Fruit fly (Drosophila melanogaster) whole organism, embryonic: ENCODE data around the gene CG33158.

Source experiments
- Bdp1 ChIP-seq: fragments of 200-800 bp; sonication (Bioruptor generic); optimal IDR thresholded peaks from 3 replicates; lab custom pipeline; 2016; ENCODE audit warnings: missing biosample characterization, missing genetic modification characterization
- CG10209 ChIP-seq: fragments of 200-800 bp; sonication (Bioruptor generic); optimal IDR thresholded peaks from 3 replicates; lab custom pipeline; 2017; ENCODE audit warnings: missing biosample characterization, mild to moderate bottlenecking, missing genetic modification characterization, missing genetic modification reagents
- CG12104 ChIP-seq: fragments of 200-800 bp; sonication (Bioruptor generic); optimal IDR thresholded peaks from 3 replicates; lab custom pipeline; 2016; ENCODE audit warnings: missing biosample characterization, missing genetic modification characterization
- CG12659 ChIP-seq: fragments of 200-800 bp; sonication (Bioruptor generic); optimal IDR thresholded peaks from 3 replicates; lab custom pipeline; 2017; ENCODE audit warnings: mild to moderate bottlenecking, missing biosample characterization, missing genetic modification reagents, missing genetic modification characterization
- CG12942 ChIP-seq: fragments of 200-800 bp; sonication (Bioruptor generic); optimal IDR thresholded peaks from 3 replicates; lab custom pipeline; 2016; ENCODE audit warnings: missing biosample characterization, missing genetic modification characterization
- CG15269 ChIP-seq: fragments of 200-800 bp; sonication (Bioruptor generic); optimal IDR thresholded peaks from 2 replicates; lab custom pipeline; 2018; ENCODE audit warnings: missing biosample characterization, mild to moderate bottlenecking, missing genetic modification characterization, moderate library complexity
- CG15601 ChIP-seq: fragments of 200-800 bp; sonication (Bioruptor generic); optimal IDR thresholded peaks from 3 replicates; lab custom pipeline; 2019; ENCODE audit warnings: missing biosample characterization, mild to moderate bottlenecking, missing genetic modification characterization, moderate library complexity
- CG15696 ChIP-seq: fragments of 200-800 bp; sonication (Bioruptor generic); optimal IDR thresholded peaks from 2 replicates; lab custom pipeline; 2019; ENCODE audit warnings: missing biosample characterization, mild to moderate bottlenecking, missing genetic modification characterization, moderate library complexity
- CG18764 ChIP-seq: fragments of 200-800 bp; sonication (Bioruptor generic); optimal IDR thresholded peaks from 3 replicates; lab custom pipeline; 2016; ENCODE audit warnings: missing biosample characterization, missing genetic modification characterization
- CG32532 ChIP-seq: fragments of 200-800 bp; sonication (Bioruptor generic); IDR thresholded peaks from 2 replicates; pipeline ENCODE4 v1.3.6; 2022; ENCODE audit warnings: missing biosample characterization, missing genetic modification characterization
- CG32772 ChIP-seq: fragments of 200-800 bp; sonication (Bioruptor generic); IDR thresholded peaks from 2 replicates; pipeline ENCODE4 v1.3.6; 2022; ENCODE audit warnings: missing biosample characterization, missing genetic modification characterization
- CG34422 ChIP-seq: fragments of 200-800 bp; sonication (Bioruptor generic); IDR thresholded peaks from 3 replicates; pipeline ENCODE4 v1.3.6; 2022; ENCODE audit warnings: missing biosample characterization, missing genetic modification characterization
- CG43689 ChIP-seq: fragments of 200-800 bp; sonication (Bioruptor generic); IDR thresholded peaks from 2 replicates; pipeline ENCODE4 v1.3.6; 2022; ENCODE audit warnings: missing biosample characterization, missing genetic modification characterization
- CG5953 ChIP-seq: fragments of 200-800 bp; sonication (Bioruptor generic); IDR thresholded peaks from 2 replicates; pipeline ENCODE4 v1.3.6; 2022; ENCODE audit warnings: missing biosample characterization, missing genetic modification characterization
- CG6791 ChIP-seq: fragments of 200-800 bp; sonication (Bioruptor generic); IDR thresholded peaks from 3 replicates; pipeline ENCODE4 v1.3.6; 2022; ENCODE audit warnings: missing biosample characterization, missing genetic modification characterization; ENCODE audit not compliant: partially characterized antibody
- CG6813 ChIP-seq: fragments of 200-800 bp; sonication (Bioruptor generic); optimal IDR thresholded peaks from 2 replicates; lab custom pipeline; 2017; ENCODE audit warnings: missing biosample characterization, missing genetic modification characterization, mild to moderate bottlenecking, moderate library complexity, missing genetic modification reagents
- CG9817 ChIP-seq: fragments of 200-800 bp; sonication (Bioruptor generic); optimal IDR thresholded peaks from 2 replicates; lab custom pipeline; 2018; ENCODE audit warnings: missing biosample characterization, mild to moderate bottlenecking, missing genetic modification characterization, moderate library complexity
- Eip74EF ChIP-seq, 2 experiments: fragments of 200-800 bp in 1 of 2; fragments of >200 bp in 1 of 2; sonication (Bioruptor generic) in 1 of 2; optimal IDR thresholded peaks; 2 replicates each; lab custom pipeline; 2017 to 2019; ENCODE audit warnings: missing biosample characterization in 2 of 2, missing genetic modification characterization in 2 of 2, mild to moderate bottlenecking in 1 of 2, moderate library complexity in 1 of 2
- Fer3 ChIP-seq: fragments of 200-800 bp; sonication (Bioruptor generic); optimal IDR thresholded peaks from 2 replicates; lab custom pipeline; 2018; ENCODE audit warnings: missing biosample characterization, mild to moderate bottlenecking, missing genetic modification characterization, moderate library complexity
- HLH4C ChIP-seq: fragments of 200-800 bp; sonication (Bioruptor generic); IDR thresholded peaks from 3 replicates; pipeline ENCODE4 v1.3.6; 2022; ENCODE audit warnings: missing biosample characterization, missing genetic modification characterization; ENCODE audit not compliant: partially characterized antibody
- Hmx ChIP-seq: fragments of 200-800 bp; sonication (Bioruptor generic); optimal IDR thresholded peaks from 2 replicates; lab custom pipeline; 2016; ENCODE audit warnings: missing biosample characterization, missing genetic modification characterization
- Optix ChIP-seq: fragments of 200-800 bp; sonication (Bioruptor generic); IDR thresholded peaks from 3 replicates; pipeline ENCODE4 v1.3.6; 2022; ENCODE audit warnings: missing biosample characterization, missing genetic modification characterization
- Pdp1 ChIP-seq, 2 experiments: fragments of 200-800 bp; sonication (Bioruptor generic); optimal IDR thresholded peaks; 3 replicates each; lab custom pipeline; 2016; ENCODE audit warnings: missing biosample characterization in 2 of 2, missing genetic modification characterization in 2 of 2, mild to moderate bottlenecking in 1 of 2, moderate library complexity in 1 of 2
- Sry-β ChIP-seq: fragments of 200-800 bp; sonication (Bioruptor generic); optimal IDR thresholded peaks from 2 replicates; lab custom pipeline; 2018; ENCODE audit warnings: missing biosample characterization, mild to moderate bottlenecking, missing genetic modification characterization, moderate library complexity
- ap ChIP-seq: fragments of 200-800 bp; sonication (Bioruptor generic); IDR thresholded peaks from 2 replicates; pipeline ENCODE4 v1.3.6; 2022; ENCODE audit warnings: missing biosample characterization, missing genetic modification characterization
- ato ChIP-seq: fragments of 200-800 bp; sonication (Bioruptor generic); IDR thresholded peaks from 2 replicates; pipeline ENCODE4 v1.3.6; 2022; ENCODE audit warnings: missing biosample characterization, missing genetic modification characterization; ENCODE audit not compliant: partially characterized antibody
- br ChIP-seq: fragments of >200 bp; optimal IDR thresholded peaks from 2 replicates; lab custom pipeline; 2017
- cad ChIP-seq: fragments of >200 bp; optimal IDR thresholded peaks from 2 replicates; lab custom pipeline; 2017; ENCODE audit warnings: missing biosample characterization, missing genetic modification characterization
- dmrt99B ChIP-seq: fragments of 200-800 bp; sonication (Bioruptor generic); optimal IDR thresholded peaks from 2 replicates; lab custom pipeline; 2018; ENCODE audit warnings: missing biosample characterization, mild to moderate bottlenecking, missing genetic modification characterization, moderate library complexity
- fd102C ChIP-seq: fragments of 200-800 bp; sonication (Bioruptor generic); optimal IDR thresholded peaks from 2 replicates; lab custom pipeline; 2018; ENCODE audit warnings: missing biosample characterization, mild to moderate bottlenecking, missing genetic modification characterization, moderate library complexity
- grn ChIP-seq: fragments of 200-800 bp; sonication (Bioruptor generic); optimal IDR thresholded peaks from 3 replicates; lab custom pipeline; 2017; ENCODE audit warnings: missing biosample characterization, missing genetic modification characterization
- lola ChIP-seq, 3 experiments: fragments of >200 bp in 2 of 3; fragments of 200-800 bp in 1 of 3; sonication (Bioruptor generic) in 1 of 3; optimal IDR thresholded peaks; 2 replicates each; lab custom pipeline; 2017 to 2019; ENCODE audit warnings: missing biosample characterization in 3 of 3, missing genetic modification characterization in 3 of 3, mild to moderate bottlenecking in 1 of 3, moderate library complexity in 1 of 3
- nerfin-2 ChIP-seq: fragments of 200-800 bp; sonication (Bioruptor generic); IDR thresholded peaks from 2 replicates; pipeline ENCODE4 v1.3.6; 2022; ENCODE audit warnings: missing biosample characterization, missing genetic modification characterization; ENCODE audit not compliant: partially characterized antibody
- oc ChIP-seq: fragments of 200-800 bp; sonication (Bioruptor generic); optimal IDR thresholded peaks from 2 replicates; lab custom pipeline; 2018; ENCODE audit warnings: missing biosample characterization, mild to moderate bottlenecking, missing genetic modification characterization, moderate library complexity
- peb ChIP-seq: fragments of 200-800 bp; sonication (Bioruptor generic); IDR thresholded peaks from 2 replicates; pipeline ENCODE4 v1.3.6; 2022; ENCODE audit warnings: missing biosample characterization, missing genetic modification characterization
- pzg ChIP-seq: fragments of 200-800 bp; sonication (Bioruptor generic); optimal IDR thresholded peaks from 3 replicates; lab custom pipeline; 2018; ENCODE audit warnings: missing biosample characterization, mild to moderate bottlenecking, missing genetic modification characterization, moderate library complexity
- row ChIP-seq: fragments of 200-800 bp; sonication (Bioruptor generic); IDR thresholded peaks from 3 replicates; pipeline ENCODE4 v1.3.6; 2022; ENCODE audit warnings: missing biosample characterization, missing genetic modification characterization
- stwl ChIP-seq: fragments of 200-800 bp; sonication (Bioruptor generic); optimal IDR thresholded peaks from 3 replicates; lab custom pipeline; 2018; ENCODE audit warnings: missing biosample characterization, mild to moderate bottlenecking, missing genetic modification characterization, moderate library complexity
- usp ChIP-seq: fragments of >200 bp; optimal IDR thresholded peaks from 2 replicates; lab custom pipeline; 2017; ENCODE audit warnings: missing biosample characterization, missing genetic modification characterization
- zf30C ChIP-seq: fragments of 200-800 bp; sonication (Bioruptor generic); optimal IDR thresholded peaks from 3 replicates; lab custom pipeline; 2018; ENCODE audit warnings: missing biosample characterization, mild to moderate bottlenecking, missing genetic modification characterization

Gene CG33158

dm6 chr3L:16380770-16381169, 38.6 kb upstream of the CG33158 start (continued):
- TF ChIP-seq usp (GFP tag; lab: Kevin White, UChicago) (no peak), Bdp1 (GFP tag; lab: Kevin White, UChicago) (no peak), zf30C (no peak), ap (peak; percentile 19; the same call in 1 of the 2 replicates), stwl (no peak), lola (GFP tag; optimal IDR thresholded peaks at IDR 0.05; lab: Kevin White, UChicago) (peak in 1 of 3 experiments; percentile 59), CG5953 (GFP tag; lab: Robert Waterston, UW) (no peak), CG15696 (tag; lab: Kevin White, UChicago) (peak; percentile 75), CG34422 (GFP tag; lab: Robert Waterston, UW) (peak; percentile 36; the same call in 1 of the 3 replicates), Sry-β (no peak), Optix (GFP tag; lab: Robert Waterston, UW) (no peak; the same call in 2 of the 3 replicates), HLH4C (GFP tag; lab: Robert Waterston, UW) (no peak), peb (GFP tag; lab: Robert Waterston, UW) (0 out of 2 replicates have a peak, but pooled peaks have one; percentile 21), grn (GFP tag; lab: Kevin White, UChicago) (no peak), CG6791 (GFP tag; lab: Robert Waterston, UW) (no peak), CG12942 (GFP tag; lab: Kevin White, UChicago) (peak; percentile 42), Fer3 (peak; percentile 81), CG18764 (GFP tag; lab: Kevin White, UChicago) (no peak), nerfin-2 (GFP tag; lab: Robert Waterston, UW) (no peak), CG32772 (no peak), pzg (GFP tag; lab: Kevin White, UChicago) (no peak), br (lab: Kevin White, UChicago) (no peak), Eip74EF (GFP tag; optimal IDR thresholded peaks at IDR 0.05; lab: Kevin White, UChicago) (peak in 1 of 2 experiments; percentile 80), CG15269 (tag; lab: Kevin White, UChicago) (peak; percentile 83), CG15601 (peak; percentile 48), CG10209 (GFP tag; lab: Kevin White, UChicago) (peak; percentile 56), CG12659 (GFP tag; lab: Kevin White, UChicago) (peak; percentile 62), fd102C (GFP tag; lab: Kevin White, UChicago) (no peak), row (GFP tag; lab: Robert Waterston, UW) (peak; percentile 92), dmrt99B (tag; lab: Kevin White, UChicago) (peak; percentile 80), Pdp1 (GFP tag; optimal IDR thresholded peaks at IDR 0.05; lab: Kevin White, UChicago) (peak; percentile 74 to 75), CG12104 (peak; percentile 53), Hmx (peak; percentile 5), CG43689 (GFP tag; lab: Robert Waterston, UW) (0 out of 2 replicates have a peak, but pooled peaks have one; percentile 14), oc (tag; lab: Kevin White, UChicago) (no peak), CG6813 (GFP tag; lab: Kevin White, UChicago) (peak; percentile 31), CG9817 (peak; percentile 78), CG32532 (GFP tag; lab: Robert Waterston, UW) (peak; percentile 74), cad (GFP tag; lab: Kevin White, UChicago) (no peak), ato (GFP tag; lab: Robert Waterston, UW) (no peak)
